Worm (Caenorhabditis elegans) whole organism, mixed stage, embryonic: ENCODE measurements around the gene F44B9.9.

Source experiments
- blmp-1 ChIP-seq: fragments of 150-350 bp; optimal IDR thresholded peaks from 2 replicates; lab custom pipeline; 2014; ENCODE audit warnings: missing biosample characterization, missing genetic modification characterization
- ceh-83 ChIP-seq: fragments of 200-800 bp; sonication (Bioruptor generic); optimal IDR thresholded peaks from 2 replicates; lab custom pipeline; 2018; ENCODE audit warnings: mild to moderate bottlenecking, missing genetic modification characterization, missing compliant biosample characterization
- ces-1 ChIP-seq: fragments of 150-350 bp; optimal IDR thresholded peaks from 2 replicates; lab custom pipeline; 2014; ENCODE audit warnings: missing biosample characterization, missing genetic modification reagents, missing genetic modification characterization
- cnd-1 ChIP-seq: fragments of 200-800 bp; sonication (Bioruptor generic); optimal IDR thresholded peaks from 2 replicates; lab custom pipeline; 2018; ENCODE audit warnings: mild to moderate bottlenecking, missing genetic modification characterization, missing compliant biosample characterization
- elt-1 ChIP-seq: sonication (generic microtip); optimal IDR thresholded peaks from 2 replicates; lab custom pipeline; 2017; ENCODE audit warnings: missing genetic modification characterization, mild to moderate bottlenecking, missing compliant biosample characterization, antibody characterized with exemption, moderate library complexity, borderline replicate concordance; ENCODE audit not compliant: insufficient read depth
- flh-1 ChIP-seq: fragments of 200-800 bp; sonication (Bioruptor generic); optimal IDR thresholded peaks from 2 replicates; lab custom pipeline; 2018; ENCODE audit warnings: mild to moderate bottlenecking, missing genetic modification characterization, moderate library complexity, missing compliant biosample characterization
- lin-13 ChIP-seq: fragments of 150-350 bp; optimal IDR thresholded peaks from 2 replicates; lab custom pipeline; 2014; ENCODE audit warnings: missing biosample characterization, missing genetic modification characterization
- nhr-12 ChIP-seq: fragments of 150-350 bp; optimal IDR thresholded peaks from 2 replicates; lab custom pipeline; 2014; ENCODE audit warnings: missing biosample characterization, missing genetic modification characterization
- nhr-28 ChIP-seq: fragments of 150-350 bp; optimal IDR thresholded peaks from 2 replicates; lab custom pipeline; 2014; ENCODE audit warnings: missing biosample characterization, missing genetic modification characterization
- snpc-4 ChIP-seq: fragments of 150-350 bp; optimal IDR thresholded peaks from 2 replicates; lab custom pipeline; 2014; ENCODE audit warnings: missing biosample characterization, missing genetic modification characterization
- sptf-1 ChIP-seq: sonication (generic microtip); optimal IDR thresholded peaks from 2 replicates; lab custom pipeline; 2017; ENCODE audit warnings: mild to moderate bottlenecking, missing genetic modification characterization, moderate library complexity, missing compliant biosample characterization
- tbx-8 ChIP-seq: fragments of 200-800 bp; sonication (Bioruptor generic); optimal IDR thresholded peaks from 2 replicates; lab custom pipeline; 2018; ENCODE audit warnings: mild to moderate bottlenecking, missing genetic modification characterization, moderate library complexity, missing compliant biosample characterization
- unc-62 ChIP-seq: fragments of 150-350 bp; optimal IDR thresholded peaks from 2 replicates; lab custom pipeline; 2014; ENCODE audit warnings: missing biosample characterization, missing genetic modification reagents, missing genetic modification characterization
- zip-8 ChIP-seq: fragments of 150-350 bp; optimal IDR thresholded peaks from 2 replicates; lab custom pipeline; 2014; ENCODE audit warnings: missing biosample characterization, missing genetic modification characterization

DNA sequence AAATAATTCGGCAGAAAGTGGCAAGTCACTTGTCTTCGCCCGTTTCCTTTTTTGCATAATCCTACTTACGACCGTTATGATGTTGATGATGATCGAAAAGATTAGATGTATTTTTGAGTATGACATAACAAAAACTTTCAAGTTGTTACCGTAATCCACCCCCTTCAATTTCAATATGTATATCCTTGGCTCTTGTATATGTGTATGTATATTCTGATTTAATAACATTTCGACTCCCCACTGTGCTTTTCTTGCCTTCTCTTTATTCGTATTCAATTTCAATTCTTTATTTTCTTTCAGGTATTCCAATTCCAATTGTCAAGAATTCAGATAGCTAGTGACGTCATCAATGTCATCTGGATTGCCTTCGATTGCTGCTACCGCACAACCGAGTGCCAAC lies 36.1 kb upstream of the F44B9.9 start, which contains the start of gene pros-1:
- TF ChIP-seq unc-62 (no peak), elt-1 (tag; lab: Kevin White, UChicago) (no peak), flh-1 (GFP tag; lab: Kevin White, UChicago) (no peak), ces-1 (GFP tag; lab: Kevin White, UChicago) (no peak), snpc-4 (tag; lab: Kevin White, UChicago) (no peak), sptf-1 (tag; lab: Kevin White, UChicago) (no peak), lin-13 (tag; lab: Kevin White, UChicago) (no peak), zip-8 (no peak), nhr-28 (tag; lab: Kevin White, UChicago) (no peak), nhr-12 (tag; lab: Kevin White, UChicago) (no peak), blmp-1 (tag; lab: Kevin White, UChicago) (no peak), cnd-1 (tag; lab: Kevin White, UChicago) (no peak), tbx-8 (no peak), ceh-83 (GFP tag; lab: Kevin White, UChicago) (no peak)
